Worm (Caenorhabditis elegans) whole organism, L1 larva: ENCODE measurements around the gene nhr-150.

Experiments used
- C16A3.4 ChIP-seq: fragments of 150-350 bp; optimal IDR thresholded peaks from 2 replicates; lab custom pipeline; 2014; ENCODE audit warnings: missing biosample characterization, missing genetic modification characterization
- F16B12.6 ChIP-seq: fragments of 150-350 bp; optimal IDR thresholded peaks from 2 replicates; lab custom pipeline; 2014; ENCODE audit warnings: missing biosample characterization, missing genetic modification characterization
- Y116A8C.19 ChIP-seq: sonication (generic microtip); optimal IDR thresholded peaks from 2 replicates; lab custom pipeline; 2016; ENCODE audit warnings: missing compliant biosample characterization, missing genetic modification characterization, borderline replicate concordance
- alr-1 ChIP-seq: fragments of 200-800 bp; sonication (Bioruptor generic); optimal IDR thresholded peaks from 2 replicates; lab custom pipeline; 2018; ENCODE audit warnings: borderline replicate concordance, mild to moderate bottlenecking, missing genetic modification characterization, missing compliant biosample characterization
- ama-1 ChIP-seq: fragments of 150-350 bp; optimal IDR thresholded peaks from 2 replicates; lab custom pipeline; 2014
- blmp-1 ChIP-seq: fragments of 150-350 bp; optimal IDR thresholded peaks from 2 replicates; lab custom pipeline; 2014; ENCODE audit warnings: missing biosample characterization, missing genetic modification characterization
- ceh-8 ChIP-seq: fragments of 200-800 bp; sonication (Bioruptor generic); optimal IDR thresholded peaks from 2 replicates; lab custom pipeline; 2018; ENCODE audit warnings: mild to moderate bottlenecking, missing genetic modification characterization, moderate library complexity, missing compliant biosample characterization
- ceh-82 ChIP-seq, 3 experiments: fragments of 150-350 bp in 1 of 3; sonication (generic microtip) in 2 of 3; optimal IDR thresholded peaks; 2 replicates each; lab custom pipeline; 2014 to 2017; ENCODE audit warnings: missing biosample characterization in 3 of 3, missing genetic modification characterization in 3 of 3
- ceh-88 ChIP-seq: fragments of 200-800 bp; sonication (Bioruptor generic); IDR thresholded peaks from 2 replicates; pipeline ENCODE4 v1.3.6; 2022; ENCODE audit warnings: missing genetic modification characterization, missing compliant biosample characterization
- ceh-90 ChIP-seq: sonication (generic microtip); optimal IDR thresholded peaks from 2 replicates; lab custom pipeline; 2016; ENCODE audit warnings: missing genetic modification characterization, missing compliant biosample characterization
- dpl-1 ChIP-seq, 3 experiments: fragments of 150-350 bp in 2 of 3; sonication (generic microtip) in 1 of 3; optimal IDR thresholded peaks; 2 replicates each; lab custom pipeline; 2014 to 2017; ENCODE audit warnings: missing biosample characterization in 3 of 3, missing genetic modification characterization in 3 of 3, missing genetic modification reagents in 3 of 3
- dsc-1 ChIP-seq: sonication (generic microtip); optimal IDR thresholded peaks from 2 replicates; lab custom pipeline; 2016; ENCODE audit warnings: mild to moderate bottlenecking, missing genetic modification characterization, missing compliant biosample characterization
- efl-3 ChIP-seq: fragments of 200-800 bp; sonication (Bioruptor generic); optimal IDR thresholded peaks from 2 replicates; lab custom pipeline; 2018; ENCODE audit warnings: mild to moderate bottlenecking, missing genetic modification characterization, missing compliant biosample characterization
- elt-2 ChIP-seq: sonication (generic microtip); optimal IDR thresholded peaks from 2 replicates; lab custom pipeline; 2016; ENCODE audit warnings: missing genetic modification characterization, mild to moderate bottlenecking, inconsistent platforms, missing compliant biosample characterization, missing genetic modification reagents
- fkh-10 ChIP-seq: sonication (generic microtip); optimal IDR thresholded peaks from 2 replicates; lab custom pipeline; 2017; ENCODE audit warnings: missing biosample characterization, missing genetic modification reagents, missing genetic modification characterization
- fkh-8 ChIP-seq: sonication (generic microtip); optimal IDR thresholded peaks from 2 replicates; lab custom pipeline; 2016; ENCODE audit warnings: mild to moderate bottlenecking, missing genetic modification characterization, missing compliant biosample characterization
- fos-1 ChIP-seq: fragments of 150-350 bp; optimal IDR thresholded peaks from 2 replicates; lab custom pipeline; 2014; ENCODE audit warnings: missing biosample characterization, missing genetic modification characterization
- hlh-17 ChIP-seq: fragments of 200-800 bp; sonication (Bioruptor generic); optimal IDR thresholded peaks from 2 replicates; lab custom pipeline; 2018; ENCODE audit warnings: missing genetic modification characterization, mild to moderate bottlenecking, missing compliant biosample characterization, moderate library complexity, borderline replicate concordance
- isw-1 ChIP-seq: fragments of 200-800 bp; sonication (Bioruptor generic); IDR thresholded peaks from 2 replicates; pipeline ENCODE4 v1.3.6; 2022; ENCODE audit warnings: missing genetic modification characterization, missing compliant biosample characterization
- jun-1 ChIP-seq: fragments of 150-350 bp; optimal IDR thresholded peaks from 2 replicates; lab custom pipeline; 2014; ENCODE audit warnings: missing biosample characterization, missing genetic modification reagents, missing genetic modification characterization
- lin-13 ChIP-seq: fragments of 150-350 bp; optimal IDR thresholded peaks from 2 replicates; lab custom pipeline; 2014; ENCODE audit warnings: missing biosample characterization, missing genetic modification reagents, missing genetic modification characterization
- lin-15B ChIP-seq: fragments of 150-350 bp; sonication (generic microtip); optimal IDR thresholded peaks from 3 replicates; lab custom pipeline; 2014; ENCODE audit warnings: missing biosample characterization, missing genetic modification characterization
- mef-2 ChIP-seq: fragments of 150-350 bp; optimal IDR thresholded peaks from 2 replicates; lab custom pipeline; 2014; ENCODE audit warnings: missing biosample characterization, missing genetic modification characterization
- nhr-11 ChIP-seq: fragments of 150-350 bp; optimal IDR thresholded peaks from 2 replicates; lab custom pipeline; 2014; ENCODE audit warnings: missing biosample characterization, missing genetic modification characterization
- nhr-47 ChIP-seq: sonication (generic microtip); optimal IDR thresholded peaks from 2 replicates; lab custom pipeline; 2016; ENCODE audit warnings: mild to moderate bottlenecking, missing genetic modification characterization, moderate library complexity, missing compliant biosample characterization
- nhr-71 ChIP-seq: sonication (generic microtip); optimal IDR thresholded peaks from 2 replicates; lab custom pipeline; 2016; ENCODE audit warnings: mild to moderate bottlenecking, missing genetic modification characterization, moderate library complexity, missing compliant biosample characterization
- nhr-76 ChIP-seq: sonication (generic microtip); optimal IDR thresholded peaks from 2 replicates; lab custom pipeline; 2017; ENCODE audit warnings: missing biosample characterization, missing genetic modification characterization
- nhr-77 ChIP-seq: fragments of 150-350 bp; optimal IDR thresholded peaks from 2 replicates; lab custom pipeline; 2014; ENCODE audit warnings: missing biosample characterization, missing genetic modification characterization
- nhr-85 ChIP-seq: sonication (generic microtip); peaks from one replicate; lab custom pipeline; 2016; ENCODE audit warnings: missing genetic modification characterization, inconsistent platforms, missing compliant biosample characterization
- nhr-90 ChIP-seq: sonication (generic microtip); optimal IDR thresholded peaks from 2 replicates; lab custom pipeline; 2016; ENCODE audit warnings: mild to moderate bottlenecking, missing genetic modification characterization, missing compliant biosample characterization; ENCODE audit not compliant: poor library complexity
- pag-3 ChIP-seq: sonication (generic microtip); optimal IDR thresholded peaks from 2 replicates; lab custom pipeline; 2017; ENCODE audit warnings: missing genetic modification characterization, mild to moderate bottlenecking, missing compliant biosample characterization, antibody characterized with exemption, borderline replicate concordance; ENCODE audit not compliant: insufficient read depth
- pax-3 ChIP-seq: fragments of 200-800 bp; sonication (Bioruptor generic); optimal IDR thresholded peaks from 2 replicates; lab custom pipeline; 2018; ENCODE audit warnings: mild to moderate bottlenecking, missing genetic modification characterization, moderate library complexity, missing compliant biosample characterization
- skn-1 ChIP-seq: fragments of 150-350 bp; optimal IDR thresholded peaks from 2 replicates; lab custom pipeline; 2014; ENCODE audit warnings: missing biosample characterization, missing genetic modification characterization
- snpc-4 ChIP-seq: fragments of 150-350 bp; optimal IDR thresholded peaks from 2 replicates; lab custom pipeline; 2014; ENCODE audit warnings: missing biosample characterization, missing genetic modification characterization
- sptf-1 ChIP-seq: fragments of 150-350 bp; optimal IDR thresholded peaks from 2 replicates; lab custom pipeline; 2014; ENCODE audit warnings: missing biosample characterization, missing genetic modification characterization
- swsn-7 ChIP-seq: sonication (generic microtip); optimal IDR thresholded peaks from 2 replicates; lab custom pipeline; 2016; ENCODE audit warnings: missing genetic modification characterization, missing compliant biosample characterization
- tbx-2 ChIP-seq: sonication (generic microtip); optimal IDR thresholded peaks from 2 replicates; lab custom pipeline; 2016; ENCODE audit warnings: missing genetic modification characterization, missing compliant biosample characterization
- tlp-1 ChIP-seq: fragments of 150-350 bp; optimal IDR thresholded peaks from 2 replicates; lab custom pipeline; 2014; ENCODE audit warnings: missing biosample characterization, missing genetic modification characterization
- unc-30 ChIP-seq: sonication (generic microtip); optimal IDR thresholded peaks from 2 replicates; lab custom pipeline; 2017; ENCODE audit warnings: missing biosample characterization, missing genetic modification characterization
- unc-62 ChIP-seq: fragments of 150-350 bp; optimal IDR thresholded peaks from 2 replicates; lab custom pipeline; 2014; ENCODE audit warnings: missing biosample characterization, missing genetic modification reagents, missing genetic modification characterization
- unc-98 ChIP-seq: fragments of 200-800 bp; sonication (Bioruptor generic); IDR thresholded peaks from 2 replicates; pipeline ENCODE4 v1.3.6; 2022; ENCODE audit warnings: missing genetic modification characterization, missing compliant biosample characterization
- zag-1 ChIP-seq: fragments of 150-350 bp; optimal IDR thresholded peaks from 2 replicates; lab custom pipeline; 2014; ENCODE audit warnings: missing biosample characterization, missing genetic modification characterization
- zip-4 ChIP-seq: fragments of 200-800 bp; sonication (Bioruptor generic); optimal IDR thresholded peaks from 2 replicates; lab custom pipeline; 2018; ENCODE audit warnings: mild to moderate bottlenecking, missing genetic modification characterization, moderate library complexity, missing compliant biosample characterization
- ztf-11 ChIP-seq, 2 experiments: sonication (generic microtip); optimal IDR thresholded peaks; 2 replicates each; lab custom pipeline; 2016 to 2017; ENCODE audit warnings: missing genetic modification characterization in 2 of 2, missing biosample characterization in 1 of 2, missing compliant biosample characterization in 1 of 2

nhr-150 gene

DNA sequence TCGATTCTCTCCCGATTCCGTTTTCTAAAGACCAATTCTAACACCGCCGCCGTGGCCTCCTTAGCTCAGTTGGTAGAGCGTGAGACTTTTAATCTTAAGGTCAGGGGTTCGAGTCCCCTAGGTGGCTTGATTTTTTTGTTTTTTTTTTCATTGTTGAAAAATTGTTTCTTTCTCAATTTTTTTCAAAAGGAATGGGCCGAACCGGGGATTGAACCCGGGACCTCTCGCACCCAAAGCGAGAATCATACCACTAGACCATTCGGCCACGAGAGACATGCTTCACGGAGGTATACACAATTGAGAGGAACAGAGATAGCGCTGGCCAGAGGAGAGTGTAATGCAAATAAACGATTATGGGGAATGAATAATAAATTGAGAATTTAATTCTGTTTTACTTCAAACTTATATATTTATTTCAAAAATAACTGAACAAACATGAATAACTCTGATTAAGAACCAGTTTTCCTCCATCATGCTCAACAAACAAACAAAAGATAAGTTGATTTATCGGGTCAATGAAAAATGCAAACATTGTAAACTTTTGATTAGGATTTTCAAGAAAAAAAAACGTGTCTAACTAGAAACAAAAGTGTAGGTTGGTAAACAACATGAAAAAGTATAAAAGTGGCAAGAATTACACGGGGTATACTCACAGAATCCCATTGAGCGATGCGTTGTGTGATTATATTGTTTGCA lies 16.1 kb downstream of the nhr-150 start, which contains the start of gene pqn-71 (continued):
- peak; percentile 89 for TF ChIP-seq nhr-71
- peak; percentile 25 for TF ChIP-seq ceh-90
- TF ChIP-seq ztf-11 (tag; optimal IDR thresholded peaks at IDR 0.05; lab: Kevin White, UChicago): peak in 1 of 2 experiments; percentile 38
- peak; percentile 54 for TF ChIP-seq lin-13 (GFP tag; lab: Kevin White, UChicago)
- TF ChIP-seq nhr-76 (tag; lab: Kevin White, UChicago): no peak
- peak; percentile 91 for TF ChIP-seq nhr-47 (tag; lab: Kevin White, UChicago)
- TF ChIP-seq jun-1 (tag; lab: Kevin White, UChicago): peak; percentile 83
- no peak for TF ChIP-seq mef-2 (tag; lab: Kevin White, UChicago)
- peak; percentile 55 for TF ChIP-seq snpc-4 (tag; lab: Kevin White, UChicago)
- TF ChIP-seq dpl-1 (GFP tag; optimal IDR thresholded peaks at IDR 0.05; lab: Kevin White, UChicago): peak; percentile 39 to 58 (median 48)
- TF ChIP-seq fkh-8 (tag; lab: Kevin White, UChicago): peak; percentile 74
- peak; percentile 72 for TF ChIP-seq C16A3.4 (tag; lab: Kevin White, UChicago)
- TF ChIP-seq dsc-1 (tag; lab: Kevin White, UChicago): peak; percentile 79
- peak; percentile 76 for TF ChIP-seq tbx-2 (tag; lab: Kevin White, UChicago)
- TF ChIP-seq tlp-1 (tag; lab: Kevin White, UChicago): no peak
- peak; percentile 83 for TF ChIP-seq elt-2 (tag; lab: Kevin White, UChicago)
- TF ChIP-seq nhr-77 (tag; lab: Kevin White, UChicago): peak; percentile 86
- TF ChIP-seq alr-1 (tag; lab: Kevin White, UChicago): no peak
- peak; percentile 27 for TF ChIP-seq isw-1 (GFP tag; lab: Robert Waterston, UW)
- TF ChIP-seq fkh-10 (GFP tag; lab: Kevin White, UChicago): no peak
- peak; percentile 94 for TF ChIP-seq nhr-90
- TF ChIP-seq unc-62 (GFP tag; lab: Kevin White, UChicago): no peak
- peak; percentile 49 for TF ChIP-seq skn-1
- TF ChIP-seq blmp-1: peak; percentile 32
- TF ChIP-seq zip-4 (GFP tag; lab: Kevin White, UChicago): peak; percentile 33
- no peak for TF ChIP-seq zag-1 (tag; lab: Kevin White, UChicago)
- peak; percentile 47 for TF ChIP-seq fos-1 (tag; lab: Kevin White, UChicago)
- TF ChIP-seq pag-3 (tag; lab: Kevin White, UChicago): no peak
- TF ChIP-seq ama-1 (lab: Kevin White, UChicago): no peak
- peak; percentile 41 to 65 (median 50) for TF ChIP-seq ceh-82 (tag; optimal IDR thresholded peaks at IDR 0.05; lab: Kevin White, UChicago)
- TF ChIP-seq unc-30 (tag; lab: Kevin White, UChicago): no peak
- no peak for TF ChIP-seq Y116A8C.19 (tag; lab: Kevin White, UChicago)
- no peak for TF ChIP-seq sptf-1
- TF ChIP-seq, all 84 proteins: peak for 50

- TF ChIP-seq unc-62 (GFP tag; lab: Kevin White, UChicago) (no peak), lin-15B (tag; lab: Kevin White, UChicago) (no peak), F16B12.6 (tag; lab: Kevin White, UChicago) (no peak), alr-1 (tag; lab: Kevin White, UChicago) (no peak), nhr-71 (no peak), nhr-11 (no peak), dsc-1 (tag; lab: Kevin White, UChicago) (no peak), pax-3 (no peak), nhr-85 (tag; lab: Kevin White, UChicago) (no peak), ceh-8 (no peak), fos-1 (tag; lab: Kevin White, UChicago) (no peak), ztf-11 (tag; optimal IDR thresholded peaks at IDR 0.05; lab: Kevin White, UChicago) (no peak), ceh-88 (GFP tag; lab: Robert Waterston, UW) (no peak), unc-98 (no peak), swsn-7 (tag; lab: Kevin White, UChicago) (no peak), hlh-17 (GFP tag; lab: Kevin White, UChicago) (no peak), efl-3 (GFP tag; lab: Kevin White, UChicago) (no peak)
- TF ChIP-seq, all 84 proteins: peak for 0
Measured at ce11 chrV:15464402-15464801, 16.9 kb downstream of the nhr-150 start, which contains the start of gene rocf-1. TSS of gene rocf-1 (minus strand) at chrV:15464502.
